Fruit fly (Drosophila melanogaster) whole organism: ENCODE data around the gene CG7381.

Experiments
- CG8478 ChIP-seq: fragments of >200 bp; optimal IDR thresholded peaks from 2 replicates; lab custom pipeline; 2018; ENCODE audit warnings: inconsistent platforms
- Dll ChIP-seq: fragments of >200 bp; optimal IDR thresholded peaks from 2 replicates; lab custom pipeline; 2017
- EcR ChIP-seq, 2 experiments: fragments of >200 bp; optimal IDR thresholded peaks; 2 replicates each; lab custom pipeline; 2017; ENCODE audit warnings: missing biosample characterization in 2 of 2, missing genetic modification characterization in 2 of 2, missing genetic modification reagents in 2 of 2
- pan ChIP-seq: fragments of >200 bp; optimal IDR thresholded peaks from 2 replicates; lab custom pipeline; 2017
- psq ChIP-seq: fragments of >200 bp; optimal IDR thresholded peaks from 2 replicates; lab custom pipeline; 2017
- usp ChIP-seq: fragments of >200 bp; optimal IDR thresholded peaks from 2 replicates; lab custom pipeline; 2017; ENCODE audit warnings: missing biosample characterization, missing genetic modification characterization, mixed read lengths

Gene CG7381

dm6 chr3R:12981334-12982166, 4.3 kb upstream of the CG7381 start:
- TF ChIP-seq EcR (GFP tag; optimal IDR thresholded peaks at IDR 0.05; lab: Kevin White, UChicago) (peak; percentile 35 to 64), Dll (lab: Kevin White, UChicago) (no peak), pan (no peak), usp (GFP tag; lab: Kevin White, UChicago) (no peak), CG8478 (lab: Kevin White, UChicago) (no peak), psq (no peak)

- TF ChIP-seq CG8478 (lab: Kevin White, UChicago): no peak
- TF ChIP-seq usp (GFP tag; lab: Kevin White, UChicago): no peak
Measured at dm6 chr3R:12980628-12981219, 3.5 kb upstream of the CG7381 start, which contains the start of gene Paip2. Paip2 (plus strand) TSS chr3R:12980792.

- TF ChIP-seq CG8478 (lab: Kevin White, UChicago) (no peak), Dll (lab: Kevin White, UChicago) (no peak), EcR (GFP tag; optimal IDR thresholded peaks at IDR 0.05; lab: Kevin White, UChicago) (no peak), pan (no peak), usp (GFP tag; lab: Kevin White, UChicago) (no peak), psq (no peak)
Measured at dm6 chr3R:12975223-12975622, 2.0 kb downstream of the CG7381 start.

- no peak for TF ChIP-seq usp (GFP tag; lab: Kevin White, UChicago)
- no peak for TF ChIP-seq psq
- no peak for TF ChIP-seq Dll (lab: Kevin White, UChicago)
- TF ChIP-seq EcR (GFP tag; optimal IDR thresholded peaks at IDR 0.05; lab: Kevin White, UChicago): no peak
- TF ChIP-seq CG8478 (lab: Kevin White, UChicago): no peak
- no peak for TF ChIP-seq pan
Measured at dm6 chr3R:12974447-12974846, 2.8 kb downstream of the CG7381 start.

- TF ChIP-seq pan (no peak), psq (no peak), EcR (GFP tag; optimal IDR thresholded peaks at IDR 0.05; lab: Kevin White, UChicago) (no peak), usp (GFP tag; lab: Kevin White, UChicago) (no peak), Dll (lab: Kevin White, UChicago) (no peak), CG8478 (lab: Kevin White, UChicago) (no peak)
Measured at dm6 chr3R:12972106-12972505, 5.2 kb downstream of the CG7381 start.

- TF ChIP-seq pan: no peak
- TF ChIP-seq EcR (GFP tag; optimal IDR thresholded peaks at IDR 0.05; lab: Kevin White, UChicago): no peak
- TF ChIP-seq usp (GFP tag; lab: Kevin White, UChicago): no peak
- TF ChIP-seq Dll (lab: Kevin White, UChicago): no peak
- TF ChIP-seq psq: no peak
- no peak for TF ChIP-seq CG8478 (lab: Kevin White, UChicago)
Measured at dm6 chr3R:12967612-12968011, 9.7 kb downstream of the CG7381 start, which contains the start of the genes CG14384 and grsm. CG14384 (minus strand) TSS chr3R:12967712. grsm (minus strand) TSS chr3R:12967712.

dm6 chr3R:12964043-12964442, 13.2 kb downstream of the CG7381 start:
- TF ChIP-seq pan (no peak), CG8478 (lab: Kevin White, UChicago) (no peak), psq (no peak), Dll (lab: Kevin White, UChicago) (no peak), usp (GFP tag; lab: Kevin White, UChicago) (no peak), EcR (GFP tag; optimal IDR thresholded peaks at IDR 0.05; lab: Kevin White, UChicago) (no peak)

dm6 chr3R:12963491-12963890, 13.8 kb downstream of the CG7381 start, which contains the start of gene Cyp304a1:
Cyp304a1 (plus strand) TSS chr3R:12963791.
- TF ChIP-seq psq: no peak
- no peak for TF ChIP-seq Dll (lab: Kevin White, UChicago)
- TF ChIP-seq usp (GFP tag; lab: Kevin White, UChicago): no peak
- no peak for TF ChIP-seq pan
- no peak for TF ChIP-seq CG8478 (lab: Kevin White, UChicago)
- TF ChIP-seq EcR (GFP tag; optimal IDR thresholded peaks at IDR 0.05; lab: Kevin White, UChicago): no peak

- TF ChIP-seq psq: no peak
- TF ChIP-seq pan: no peak
- no peak for TF ChIP-seq usp (GFP tag; lab: Kevin White, UChicago)
- TF ChIP-seq CG8478 (lab: Kevin White, UChicago): no peak
- no peak for TF ChIP-seq EcR (GFP tag; optimal IDR thresholded peaks at IDR 0.05; lab: Kevin White, UChicago)
- TF ChIP-seq Dll (lab: Kevin White, UChicago): no peak
Measured at dm6 chr3R:12962612-12963011, 14.7 kb downstream of the CG7381 start.

dm6 chr3R:12960929-12961855, 16.1 kb downstream of the CG7381 start, which contains the start of gene Spc25:
Spc25 (plus strand) TSS chr3R:12961745.
- no peak for TF ChIP-seq pan
- peak; percentile 54 to 84 for TF ChIP-seq EcR (GFP tag; optimal IDR thresholded peaks at IDR 0.05; lab: Kevin White, UChicago)

dm6 chr3R:12960227-12960626, 17.0 kb downstream of the CG7381 start:
- TF ChIP-seq psq: no peak
- no peak for TF ChIP-seq pan
- no peak for TF ChIP-seq CG8478 (lab: Kevin White, UChicago)
- no peak for TF ChIP-seq usp (GFP tag; lab: Kevin White, UChicago)
- TF ChIP-seq EcR (GFP tag; optimal IDR thresholded peaks at IDR 0.05; lab: Kevin White, UChicago): no peak
- no peak for TF ChIP-seq Dll (lab: Kevin White, UChicago)
